Fruit fly (Drosophila melanogaster) whole organism, embryonic: Measurements from ENCODE around the gene CG13676.

Experiments used
- BEAF-32 ChIP-seq: fragments of 200-800 bp; sonication (Bioruptor generic); optimal IDR thresholded peaks from 3 replicates; lab custom pipeline; 2017; ENCODE audit warnings: missing biosample characterization, missing genetic modification characterization, mild to moderate bottlenecking, moderate library complexity, missing genetic modification reagents
- CG10267 ChIP-seq: fragments of 200-800 bp; sonication (Bioruptor generic); optimal IDR thresholded peaks from 2 replicates; lab custom pipeline; 2018; ENCODE audit warnings: missing biosample characterization, mild to moderate bottlenecking, missing genetic modification characterization, moderate library complexity
- CG10543 ChIP-seq: fragments of 200-800 bp; sonication (Bioruptor generic); optimal IDR thresholded peaks from 3 replicates; lab custom pipeline; 2017; ENCODE audit warnings: missing biosample characterization, mild to moderate bottlenecking, missing genetic modification characterization, moderate library complexity
- CG10565 ChIP-seq: fragments of 200-800 bp; sonication (Bioruptor generic); optimal IDR thresholded peaks from 3 replicates; lab custom pipeline; 2016; ENCODE audit warnings: missing biosample characterization, mild to moderate bottlenecking, missing genetic modification characterization
- CG11723 ChIP-seq: fragments of 200-800 bp; sonication (Bioruptor generic); optimal IDR thresholded peaks from 2 replicates; lab custom pipeline; 2017; ENCODE audit warnings: missing biosample characterization, mild to moderate bottlenecking, missing genetic modification characterization
- CG12104 ChIP-seq: fragments of 200-800 bp; sonication (Bioruptor generic); optimal IDR thresholded peaks from 3 replicates; lab custom pipeline; 2016; ENCODE audit warnings: missing biosample characterization, missing genetic modification characterization
- CG13624 ChIP-seq: fragments of 200-800 bp; sonication (Bioruptor generic); optimal IDR thresholded peaks from 2 replicates; lab custom pipeline; 2016; ENCODE audit warnings: missing biosample characterization, missing genetic modification characterization
- CG15011 ChIP-seq: fragments of 200-800 bp; sonication (Bioruptor generic); optimal IDR thresholded peaks from 3 replicates; lab custom pipeline; 2018; ENCODE audit warnings: missing biosample characterization, mild to moderate bottlenecking, missing genetic modification characterization
- CG17385 ChIP-seq: fragments of 200-800 bp; sonication (Bioruptor generic); optimal IDR thresholded peaks from 3 replicates; lab custom pipeline; 2018; ENCODE audit warnings: missing biosample characterization, mild to moderate bottlenecking, missing genetic modification characterization
- CG18619 ChIP-seq: fragments of 200-800 bp; sonication (Bioruptor generic); optimal IDR thresholded peaks from 3 replicates; lab custom pipeline; 2017; ENCODE audit warnings: missing biosample characterization, mild to moderate bottlenecking, missing genetic modification characterization
- CG32532 ChIP-seq: fragments of 200-800 bp; sonication (Bioruptor generic); IDR thresholded peaks from 2 replicates; pipeline ENCODE4 v1.3.6; 2022; ENCODE audit warnings: missing biosample characterization, missing genetic modification characterization
- CG3995 ChIP-seq: fragments of 200-800 bp; sonication (Bioruptor generic); optimal IDR thresholded peaks from 3 replicates; lab custom pipeline; 2016; ENCODE audit warnings: missing biosample characterization, missing genetic modification characterization
- CG43689 ChIP-seq: fragments of 200-800 bp; sonication (Bioruptor generic); IDR thresholded peaks from 2 replicates; pipeline ENCODE4 v1.3.6; 2022; ENCODE audit warnings: missing biosample characterization, missing genetic modification characterization
- CG7372 ChIP-seq: fragments of 200-800 bp; sonication (Bioruptor generic); IDR thresholded peaks from 2 replicates; pipeline ENCODE4 v1.3.6; 2022; ENCODE audit warnings: missing biosample characterization, missing genetic modification characterization
- CG8359 ChIP-seq: fragments of 200-800 bp; sonication (Bioruptor generic); optimal IDR thresholded peaks from 2 replicates; lab custom pipeline; 2017; ENCODE audit warnings: missing biosample characterization, mild to moderate bottlenecking, missing genetic modification characterization, borderline replicate concordance
- CG9609 ChIP-seq: fragments of 200-800 bp; sonication (Bioruptor generic); optimal IDR thresholded peaks from 3 replicates; lab custom pipeline; 2016; ENCODE audit warnings: missing biosample characterization, missing genetic modification characterization
- Elba2 ChIP-seq: fragments of 200-800 bp; sonication (Bioruptor generic); optimal IDR thresholded peaks from 3 replicates; lab custom pipeline; 2016; ENCODE audit warnings: missing biosample characterization, missing genetic modification characterization
- Fer2 ChIP-seq: fragments of 200-800 bp; sonication (Bioruptor generic); optimal IDR thresholded peaks from 2 replicates; lab custom pipeline; 2018; ENCODE audit warnings: missing biosample characterization, mild to moderate bottlenecking, missing genetic modification characterization, moderate library complexity
- HHEX ChIP-seq: fragments of 200-800 bp; sonication (Bioruptor generic); optimal IDR thresholded peaks from 3 replicates; lab custom pipeline; 2017; ENCODE audit warnings: missing biosample characterization, mild to moderate bottlenecking, missing genetic modification characterization, missing genetic modification reagents
- HmgD ChIP-seq: fragments of 200-800 bp; sonication (Bioruptor generic); optimal IDR thresholded peaks from 3 replicates; lab custom pipeline; 2016; ENCODE audit warnings: missing biosample characterization, missing genetic modification characterization
- Lhr ChIP-seq: fragments of 200-800 bp; sonication (Bioruptor generic); optimal IDR thresholded peaks from 3 replicates; lab custom pipeline; 2017; ENCODE audit warnings: mild to moderate bottlenecking, missing biosample characterization, missing genetic modification reagents, missing genetic modification characterization
- Lim3 ChIP-seq: fragments of 200-800 bp; sonication (Bioruptor generic); IDR thresholded peaks from 2 replicates; pipeline ENCODE4 v1.3.6; 2022; ENCODE audit warnings: missing biosample characterization, missing genetic modification characterization
- Max ChIP-seq: fragments of 200-800 bp; sonication (Bioruptor generic); optimal IDR thresholded peaks from 2 replicates; lab custom pipeline; 2016; ENCODE audit warnings: missing biosample characterization, mild to moderate bottlenecking, missing genetic modification characterization
- Pdp1 ChIP-seq, 2 experiments: fragments of 200-800 bp; sonication (Bioruptor generic); optimal IDR thresholded peaks; 3 replicates each; lab custom pipeline; 2016; ENCODE audit warnings: missing biosample characterization in 2 of 2, missing genetic modification characterization in 2 of 2, mild to moderate bottlenecking in 1 of 2, moderate library complexity in 1 of 2
- Ptx1 ChIP-seq: fragments of 200-800 bp; sonication (Bioruptor generic); IDR thresholded peaks from 2 replicates; pipeline ENCODE4 v1.3.6; 2022; ENCODE audit warnings: missing biosample characterization, missing genetic modification characterization
- Ravus ChIP-seq: fragments of 200-800 bp; sonication (Bioruptor generic); IDR thresholded peaks from 2 replicates; pipeline ENCODE4 v1.3.6; 2022; ENCODE audit warnings: missing biosample characterization, missing genetic modification characterization
- Rfx ChIP-seq: fragments of 200-800 bp; sonication (Bioruptor generic); IDR thresholded peaks from 2 replicates; pipeline ENCODE4 v1.3.6; 2022; ENCODE audit warnings: missing biosample characterization, missing genetic modification characterization
- Side ChIP-seq: fragments of 200-800 bp; sonication (Bioruptor generic); optimal IDR thresholded peaks from 2 replicates; lab custom pipeline; 2016; ENCODE audit warnings: missing biosample characterization, missing genetic modification characterization
- Sox100B ChIP-seq: fragments of 200-800 bp; sonication (Bioruptor generic); optimal IDR thresholded peaks from 3 replicates; lab custom pipeline; 2018; ENCODE audit warnings: missing biosample characterization, mild to moderate bottlenecking, missing genetic modification characterization
- Sox102F ChIP-seq: fragments of 200-800 bp; sonication (Bioruptor generic); optimal IDR thresholded peaks from 2 replicates; lab custom pipeline; 2018; ENCODE audit warnings: missing biosample characterization, mild to moderate bottlenecking, missing genetic modification characterization, moderate library complexity
- Sry-β ChIP-seq: fragments of 200-800 bp; sonication (Bioruptor generic); optimal IDR thresholded peaks from 2 replicates; lab custom pipeline; 2018; ENCODE audit warnings: missing biosample characterization, mild to moderate bottlenecking, missing genetic modification characterization, moderate library complexity
- ab ChIP-seq: fragments of 200-800 bp; sonication (Bioruptor generic); optimal IDR thresholded peaks from 2 replicates; lab custom pipeline; 2016; ENCODE audit warnings: missing biosample characterization, missing genetic modification characterization
- al ChIP-seq: fragments of 200-800 bp; sonication (Bioruptor generic); IDR thresholded peaks from 2 replicates; pipeline ENCODE4 v1.3.6; 2022; ENCODE audit warnings: missing biosample characterization, missing genetic modification characterization
- bigmax ChIP-seq: fragments of 200-800 bp; sonication (Bioruptor generic); optimal IDR thresholded peaks from 2 replicates; lab custom pipeline; 2018; ENCODE audit warnings: missing biosample characterization, mild to moderate bottlenecking, missing genetic modification characterization
- cato ChIP-seq: fragments of 200-800 bp; sonication (Bioruptor generic); optimal IDR thresholded peaks from 2 replicates; lab custom pipeline; 2016; ENCODE audit warnings: missing biosample characterization, missing genetic modification characterization, borderline replicate concordance
- caup ChIP-seq: fragments of 200-800 bp; sonication (Bioruptor generic); optimal IDR thresholded peaks from 3 replicates; lab custom pipeline; 2017; ENCODE audit warnings: missing biosample characterization, mild to moderate bottlenecking, missing genetic modification characterization, moderate library complexity; ENCODE audit not compliant: severe bottlenecking
- chn ChIP-seq: fragments of 200-800 bp; sonication (Bioruptor generic); optimal IDR thresholded peaks from 2 replicates; lab custom pipeline; 2016; ENCODE audit warnings: missing biosample characterization, missing genetic modification characterization
- croc ChIP-seq: fragments of 200-800 bp; sonication (Bioruptor generic); conservative IDR thresholded peaks from 3 replicates; pipeline ENCODE4 v1.3.6; 2022; ENCODE audit warnings: missing biosample characterization, missing genetic modification characterization
- crol ChIP-seq: fragments of 200-800 bp; sonication (Bioruptor generic); IDR thresholded peaks from 2 replicates; pipeline ENCODE4 v1.3.6; 2022; ENCODE audit warnings: missing biosample characterization, missing genetic modification characterization
- crp ChIP-seq, 2 experiments: fragments of 200-800 bp; sonication (Bioruptor generic); optimal IDR thresholded peaks; 2 replicates in 1 of 2; 3 replicates in 1 of 2; lab custom pipeline; 2017; ENCODE audit warnings: missing biosample characterization in 2 of 2, missing genetic modification characterization in 2 of 2, mild to moderate bottlenecking in 1 of 2, moderate library complexity in 1 of 2
- eve ChIP-seq, 2 experiments: fragments of >200 bp; optimal IDR thresholded peaks; 2 replicates each; lab custom pipeline; 2017; ENCODE audit warnings: missing biosample characterization in 2 of 2, missing genetic modification characterization in 2 of 2
- exex ChIP-seq: fragments of 200-800 bp; sonication (Bioruptor generic); optimal IDR thresholded peaks from 4 replicates; lab custom pipeline; 2018; ENCODE audit warnings: missing biosample characterization, mild to moderate bottlenecking, missing genetic modification characterization, moderate library complexity
- fu2 ChIP-seq: fragments of 200-800 bp; sonication (Bioruptor generic); optimal IDR thresholded peaks from 2 replicates; lab custom pipeline; 2016; ENCODE audit warnings: missing biosample characterization, missing genetic modification characterization
- kni ChIP-seq: fragments of 200-800 bp; sonication (Bioruptor generic); optimal IDR thresholded peaks from 3 replicates; lab custom pipeline; 2017; ENCODE audit warnings: mild to moderate bottlenecking, missing biosample characterization, missing genetic modification reagents, missing genetic modification characterization
- knrl ChIP-seq: fragments of 200-800 bp; sonication (Bioruptor generic); IDR thresholded peaks from 3 replicates; pipeline ENCODE4 v1.3.6; 2022; ENCODE audit warnings: missing biosample characterization, missing genetic modification characterization; ENCODE audit not compliant: partially characterized antibody
- nerfin-2 ChIP-seq: fragments of 200-800 bp; sonication (Bioruptor generic); IDR thresholded peaks from 2 replicates; pipeline ENCODE4 v1.3.6; 2022; ENCODE audit warnings: missing biosample characterization, missing genetic modification characterization; ENCODE audit not compliant: partially characterized antibody
- onecut ChIP-seq: fragments of 200-800 bp; sonication (Bioruptor generic); IDR thresholded peaks from 2 replicates; pipeline ENCODE4 v1.3.6; 2022; ENCODE audit warnings: missing biosample characterization, missing genetic modification characterization
- psq ChIP-seq: fragments of 200-800 bp; sonication (Bioruptor generic); optimal IDR thresholded peaks from 2 replicates; lab custom pipeline; 2017; ENCODE audit warnings: missing biosample characterization, missing genetic modification characterization
- ranshi ChIP-seq: fragments of 200-800 bp; sonication (Bioruptor generic); IDR thresholded peaks from 2 replicates; pipeline ENCODE4 v1.3.6; 2022; ENCODE audit warnings: missing biosample characterization, missing genetic modification characterization
- repo ChIP-seq: fragments of 200-800 bp; sonication (Bioruptor generic); optimal IDR thresholded peaks from 2 replicates; lab custom pipeline; 2016; ENCODE audit warnings: missing biosample characterization, missing genetic modification characterization

CG13676 gene

DNA sequence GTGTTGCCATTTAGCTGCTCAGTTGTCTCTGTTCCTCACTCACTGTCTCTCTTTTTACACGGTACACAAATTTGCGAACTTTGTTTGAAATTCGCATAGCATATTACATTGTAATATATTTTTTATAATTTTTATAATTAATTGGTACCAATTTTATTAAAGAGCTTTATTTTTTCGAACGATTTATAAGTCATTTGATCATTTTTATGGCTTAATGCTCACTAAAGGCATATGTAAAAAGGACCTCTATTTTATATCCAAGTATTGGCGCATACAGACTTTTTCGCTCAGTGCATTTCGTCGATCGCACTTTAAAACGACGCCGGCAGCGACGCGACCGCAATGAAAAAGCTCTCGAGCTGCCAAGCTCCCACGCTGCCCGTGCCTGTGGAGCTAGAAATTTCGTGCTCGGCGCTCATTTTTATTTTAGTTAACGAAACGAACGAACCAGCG lies 55.5 kb downstream of the CG13676 start (continued):
- TF ChIP-seq repo = peak; percentile 56
- TF ChIP-seq Lhr (GFP tag; lab: Kevin White, UChicago) = peak; percentile 37
- TF ChIP-seq CG32532 (GFP tag; lab: Robert Waterston, UW) = peak; percentile 98
- TF ChIP-seq Rfx (GFP tag; lab: Robert Waterston, UW) = peak; percentile 98
- peak; percentile 17 for TF ChIP-seq BEAF-32 (GFP tag; lab: Kevin White, UChicago)
- TF ChIP-seq HHEX (GFP tag; lab: Kevin White, UChicago) = peak; percentile 97
- peak in 1 of 2 experiments; percentile 56 for TF ChIP-seq crp (GFP tag; optimal IDR thresholded peaks at IDR 0.05; lab: Kevin White, UChicago)
- peak; percentile 95 for TF ChIP-seq CG7372
- TF ChIP-seq CG9609 (GFP tag; lab: Kevin White, UChicago) = peak; percentile 74
- peak; percentile 81 for TF ChIP-seq psq (GFP tag; lab: Kevin White, UChicago)
- TF ChIP-seq chn (GFP tag; lab: Kevin White, UChicago) = peak; percentile 78
- TF ChIP-seq knrl = no peak
- no peak for TF ChIP-seq Elba2 (GFP tag; lab: Kevin White, UChicago)
- peak; percentile 10 for TF ChIP-seq CG10565 (GFP tag; lab: Kevin White, UChicago)
- peak; percentile 92 for TF ChIP-seq CG11723 (GFP tag; lab: Kevin White, UChicago)
- peak; percentile 94 for TF ChIP-seq CG13624 (GFP tag; lab: Kevin White, UChicago)
- peak; percentile 82 for TF ChIP-seq cato
- peak; percentile 95 for TF ChIP-seq Sox102F (GFP tag; lab: Kevin White, UChicago)
- peak; percentile 54; the same call in 2 of the 3 replicates for TF ChIP-seq croc (GFP tag; lab: Robert Waterston, UW)
- TF ChIP-seq Sox100B (GFP tag; lab: Kevin White, UChicago) = peak; percentile 94
- peak; percentile 72 for TF ChIP-seq exex
- peak; percentile 97 for TF ChIP-seq CG18619 (GFP tag; lab: Kevin White, UChicago)
- peak; percentile 92 for TF ChIP-seq Side (GFP tag; lab: Kevin White, UChicago)
- TF ChIP-seq nerfin-2 (GFP tag; lab: Robert Waterston, UW) = no peak
- TF ChIP-seq CG8359 (GFP tag; lab: Kevin White, UChicago) = peak; percentile 63
- TF ChIP-seq Ptx1 = peak; percentile 96
- TF ChIP-seq Pdp1 (GFP tag; optimal IDR thresholded peaks at IDR 0.05; lab: Kevin White, UChicago) = peak; percentile 78 to 88
- peak; percentile 73 for TF ChIP-seq fu2 (GFP tag; lab: Kevin White, UChicago)
- peak; percentile 76 for TF ChIP-seq CG10267 (tag; lab: Kevin White, UChicago)
- no peak for TF ChIP-seq Sry-β (GFP tag; lab: Kevin White, UChicago)
- peak; percentile 77 for TF ChIP-seq onecut
- TF ChIP-seq Ravus (GFP tag; lab: Robert Waterston, UW) = peak; percentile 87
- peak; percentile 93 for TF ChIP-seq ranshi (GFP tag; lab: Robert Waterston, UW)
- peak; percentile 94 for TF ChIP-seq Max (GFP tag; lab: Kevin White, UChicago)
- peak; percentile 40; the same call in 1 of the 2 replicates for TF ChIP-seq crol
- TF ChIP-seq ab = peak; percentile 20
- TF ChIP-seq CG17385 = peak; percentile 93
- TF ChIP-seq caup (GFP tag; lab: Kevin White, UChicago) = peak; percentile 98
- peak; percentile 76 for TF ChIP-seq CG3995 (GFP tag; lab: Kevin White, UChicago)
- peak; percentile 95 for TF ChIP-seq CG12104
- no peak for TF ChIP-seq bigmax
- TF ChIP-seq HmgD (GFP tag; lab: Kevin White, UChicago) = peak; percentile 29
- peak; percentile 71 for TF ChIP-seq Lim3 (GFP tag; lab: Robert Waterston, UW)
- TF ChIP-seq CG10543 (GFP tag; lab: Kevin White, UChicago) = peak; percentile 98
- TF ChIP-seq CG43689 (GFP tag; lab: Robert Waterston, UW) = peak; percentile 87
- TF ChIP-seq al = peak; percentile 97
- no peak for TF ChIP-seq kni
- TF ChIP-seq eve (GFP tag; optimal IDR thresholded peaks at IDR 0.05; lab: Kevin White, UChicago) = no peak
- TF ChIP-seq Fer2 (tag; lab: Kevin White, UChicago) = peak; percentile 90
- peak; percentile 92 for TF ChIP-seq CG15011 (GFP tag; lab: Kevin White, UChicago)
